Worm (Caenorhabditis elegans): Measurements from ENCODE around the gene cest-24.

- TF ChIP-seq egl-27 (tag; optimal IDR thresholded peaks at IDR 0.05) (no peak), nhr-12 (tag; optimal IDR thresholded peaks at IDR 0.05) (no peak), sea-2 (GFP tag; optimal IDR thresholded peaks at IDR 0.05) (no peak), nhr-28 (tag; optimal IDR thresholded peaks at IDR 0.05) (no peak)
Measured at ce11 chrV:6303471-6303870, 13.3 kb upstream of the cest-24 start, which contains the start of gene sago-1.
